Worm (Caenorhabditis elegans) whole organism, L1 larva: ENCODE measurements around the gene Y49E10.27.

Source experiments
- C04F5.9 ChIP-seq: sonication (generic microtip); optimal IDR thresholded peaks from 2 replicates; lab custom pipeline; 2016; ENCODE audit warnings: missing genetic modification characterization, missing compliant biosample characterization
- C16A3.4 ChIP-seq: fragments of 150-350 bp; optimal IDR thresholded peaks from 2 replicates; lab custom pipeline; 2014; ENCODE audit warnings: missing biosample characterization, missing genetic modification characterization
- Y116A8C.19 ChIP-seq: sonication (generic microtip); optimal IDR thresholded peaks from 2 replicates; lab custom pipeline; 2016; ENCODE audit warnings: missing compliant biosample characterization, missing genetic modification characterization, borderline replicate concordance
- aha-1 ChIP-seq: fragments of 150-350 bp; optimal IDR thresholded peaks from 2 replicates; lab custom pipeline; 2014; ENCODE audit warnings: missing biosample characterization, missing genetic modification characterization
- alr-1 ChIP-seq: fragments of 200-800 bp; sonication (Bioruptor generic); optimal IDR thresholded peaks from 2 replicates; lab custom pipeline; 2018; ENCODE audit warnings: borderline replicate concordance, mild to moderate bottlenecking, missing genetic modification characterization, missing compliant biosample characterization
- ama-1 ChIP-seq: fragments of 150-350 bp; optimal IDR thresholded peaks from 2 replicates; lab custom pipeline; 2014
- blmp-1 ChIP-seq: fragments of 150-350 bp; optimal IDR thresholded peaks from 2 replicates; lab custom pipeline; 2014; ENCODE audit warnings: missing biosample characterization, missing genetic modification characterization
- ceh-63 ChIP-seq: fragments of 200-800 bp; sonication (Bioruptor generic); optimal IDR thresholded peaks from 2 replicates; lab custom pipeline; 2018; ENCODE audit warnings: mild to moderate bottlenecking, missing genetic modification characterization, missing compliant biosample characterization
- ceh-8 ChIP-seq: fragments of 200-800 bp; sonication (Bioruptor generic); optimal IDR thresholded peaks from 2 replicates; lab custom pipeline; 2018; ENCODE audit warnings: mild to moderate bottlenecking, missing genetic modification characterization, moderate library complexity, missing compliant biosample characterization
- ceh-88 ChIP-seq: fragments of 200-800 bp; sonication (Bioruptor generic); IDR thresholded peaks from 2 replicates; pipeline ENCODE4 v1.3.6; 2022; ENCODE audit warnings: missing genetic modification characterization, missing compliant biosample characterization
- ceh-90 ChIP-seq: sonication (generic microtip); optimal IDR thresholded peaks from 2 replicates; lab custom pipeline; 2016; ENCODE audit warnings: missing genetic modification characterization, missing compliant biosample characterization
- dsc-1 ChIP-seq: sonication (generic microtip); optimal IDR thresholded peaks from 2 replicates; lab custom pipeline; 2016; ENCODE audit warnings: mild to moderate bottlenecking, missing genetic modification characterization, missing compliant biosample characterization
- efl-3 ChIP-seq: fragments of 200-800 bp; sonication (Bioruptor generic); optimal IDR thresholded peaks from 2 replicates; lab custom pipeline; 2018; ENCODE audit warnings: mild to moderate bottlenecking, missing genetic modification characterization, missing compliant biosample characterization
- egl-13 ChIP-seq: sonication (generic microtip); optimal IDR thresholded peaks from 2 replicates; lab custom pipeline; 2016; ENCODE audit warnings: missing genotype, missing genetic modification reagents, missing genetic modification characterization, missing compliant biosample characterization
- ets-5 ChIP-seq: fragments of 200-800 bp; sonication (Bioruptor generic); IDR thresholded peaks from 2 replicates; pipeline ENCODE4 v1.3.6; 2022; ENCODE audit warnings: missing genetic modification characterization, missing compliant biosample characterization
- fkh-4 ChIP-seq: sonication (generic microtip); optimal IDR thresholded peaks from 2 replicates; lab custom pipeline; 2016; ENCODE audit warnings: missing compliant biosample characterization, missing genetic modification characterization, borderline replicate concordance
- fkh-8 ChIP-seq: sonication (generic microtip); optimal IDR thresholded peaks from 2 replicates; lab custom pipeline; 2016; ENCODE audit warnings: mild to moderate bottlenecking, missing genetic modification characterization, missing compliant biosample characterization
- grh-1 ChIP-seq: fragments of 200-800 bp; sonication (Bioruptor generic); IDR thresholded peaks from 2 replicates; pipeline ENCODE4 v1.3.6; 2022; ENCODE audit warnings: missing genetic modification reagents, missing genetic modification characterization, missing compliant biosample characterization
- hlh-4 ChIP-seq: sonication (generic microtip); optimal IDR thresholded peaks from 2 replicates; lab custom pipeline; 2016; ENCODE audit warnings: mild to moderate bottlenecking, missing genetic modification characterization, missing compliant biosample characterization
- isw-1 ChIP-seq: fragments of 200-800 bp; sonication (Bioruptor generic); IDR thresholded peaks from 2 replicates; pipeline ENCODE4 v1.3.6; 2022; ENCODE audit warnings: missing genetic modification characterization, missing compliant biosample characterization
- jun-1 ChIP-seq: fragments of 150-350 bp; optimal IDR thresholded peaks from 2 replicates; lab custom pipeline; 2014; ENCODE audit warnings: missing biosample characterization, missing genetic modification reagents, missing genetic modification characterization
- lin-13 ChIP-seq: fragments of 150-350 bp; optimal IDR thresholded peaks from 2 replicates; lab custom pipeline; 2014; ENCODE audit warnings: missing biosample characterization, missing genetic modification reagents, missing genetic modification characterization
- lin-14 ChIP-seq: fragments of 200-800 bp; sonication (Bioruptor generic); optimal IDR thresholded peaks from 2 replicates; lab custom pipeline; 2018; ENCODE audit warnings: mild to moderate bottlenecking, missing genetic modification characterization, moderate library complexity, missing compliant biosample characterization
- lin-39 ChIP-seq: fragments of 150-350 bp; optimal IDR thresholded peaks from 2 replicates; lab custom pipeline; 2014; ENCODE audit warnings: missing biosample characterization, missing genetic modification reagents, missing genetic modification characterization
- lsy-2 ChIP-seq, 2 experiments: fragments of 150-350 bp; optimal IDR thresholded peaks; 2 replicates each; lab custom pipeline; 2014; ENCODE audit warnings: missing biosample characterization in 2 of 2, missing genetic modification characterization in 2 of 2
- mab-9 ChIP-seq: fragments of 200-800 bp; sonication (Bioruptor generic); IDR thresholded peaks from 2 replicates; pipeline ENCODE4 v1.3.6; 2022; ENCODE audit warnings: missing genetic modification reagents, missing genetic modification characterization, missing compliant biosample characterization
- mdl-1 ChIP-seq, 2 experiments: fragments of 150-350 bp; optimal IDR thresholded peaks; 2 replicates each; lab custom pipeline; 2014 to 2017; ENCODE audit warnings: missing biosample characterization in 2 of 2, missing genetic modification characterization in 2 of 2, inconsistent platforms in 1 of 2
- nhr-12 ChIP-seq: sonication (generic microtip); optimal IDR thresholded peaks from 2 replicates; lab custom pipeline; 2017; ENCODE audit warnings: missing biosample characterization, missing genetic modification characterization
- nhr-19 ChIP-seq: fragments of 200-800 bp; sonication (Bioruptor generic); conservative IDR thresholded peaks from 2 replicates; pipeline ENCODE4 v1.3.6; 2022; ENCODE audit warnings: missing genetic modification characterization, missing compliant biosample characterization
- nhr-20 ChIP-seq: sonication (generic microtip); optimal IDR thresholded peaks from 2 replicates; lab custom pipeline; 2016; ENCODE audit warnings: mild to moderate bottlenecking, missing genetic modification characterization, missing compliant biosample characterization
- nhr-237 ChIP-seq: fragments of 150-350 bp; optimal IDR thresholded peaks from 2 replicates; lab custom pipeline; 2014; ENCODE audit warnings: missing biosample characterization, missing genetic modification characterization
- nhr-28 ChIP-seq: fragments of 150-350 bp; optimal IDR thresholded peaks from 2 replicates; lab custom pipeline; 2014; ENCODE audit warnings: missing biosample characterization, missing genetic modification characterization
- nhr-47 ChIP-seq: sonication (generic microtip); optimal IDR thresholded peaks from 2 replicates; lab custom pipeline; 2016; ENCODE audit warnings: mild to moderate bottlenecking, missing genetic modification characterization, moderate library complexity, missing compliant biosample characterization
- nhr-77 ChIP-seq: fragments of 150-350 bp; optimal IDR thresholded peaks from 2 replicates; lab custom pipeline; 2014; ENCODE audit warnings: missing biosample characterization, missing genetic modification characterization
- nhr-84 ChIP-seq: sonication (generic microtip); optimal IDR thresholded peaks from 2 replicates; lab custom pipeline; 2017; ENCODE audit warnings: missing biosample characterization, missing genetic modification characterization
- nhr-85 ChIP-seq: sonication (generic microtip); peaks from one replicate; lab custom pipeline; 2016; ENCODE audit warnings: missing genetic modification characterization, inconsistent platforms, missing compliant biosample characterization
- nhr-90 ChIP-seq: sonication (generic microtip); optimal IDR thresholded peaks from 2 replicates; lab custom pipeline; 2016; ENCODE audit warnings: mild to moderate bottlenecking, missing genetic modification characterization, missing compliant biosample characterization; ENCODE audit not compliant: poor library complexity
- pag-3 ChIP-seq: sonication (generic microtip); optimal IDR thresholded peaks from 2 replicates; lab custom pipeline; 2017; ENCODE audit warnings: missing genetic modification characterization, mild to moderate bottlenecking, missing compliant biosample characterization, antibody characterized with exemption, borderline replicate concordance; ENCODE audit not compliant: insufficient read depth
- pax-3 ChIP-seq: fragments of 200-800 bp; sonication (Bioruptor generic); optimal IDR thresholded peaks from 2 replicates; lab custom pipeline; 2018; ENCODE audit warnings: mild to moderate bottlenecking, missing genetic modification characterization, moderate library complexity, missing compliant biosample characterization
- pqm-1 ChIP-seq: sonication (generic microtip); optimal IDR thresholded peaks from 3 replicates; lab custom pipeline; 2017; ENCODE audit warnings: missing biosample characterization, missing genetic modification characterization
- rnt-1 ChIP-seq: sonication (generic microtip); optimal IDR thresholded peaks from 2 replicates; lab custom pipeline; 2016; ENCODE audit warnings: mild to moderate bottlenecking, missing genetic modification characterization, moderate library complexity, missing compliant biosample characterization
- snu-23 ChIP-seq: sonication (generic microtip); optimal IDR thresholded peaks from 2 replicates; lab custom pipeline; 2016; ENCODE audit warnings: missing genetic modification characterization, missing compliant biosample characterization
- sox-4 ChIP-seq: sonication (generic microtip); optimal IDR thresholded peaks from 2 replicates; lab custom pipeline; 2016; ENCODE audit warnings: missing genetic modification characterization, missing compliant biosample characterization
- swsn-7 ChIP-seq: sonication (generic microtip); optimal IDR thresholded peaks from 2 replicates; lab custom pipeline; 2016; ENCODE audit warnings: missing genetic modification characterization, missing compliant biosample characterization
- tbx-2 ChIP-seq: sonication (generic microtip); optimal IDR thresholded peaks from 2 replicates; lab custom pipeline; 2016; ENCODE audit warnings: missing genetic modification characterization, missing compliant biosample characterization
- unc-130 ChIP-seq: fragments of 150-350 bp; optimal IDR thresholded peaks from 2 replicates; lab custom pipeline; 2017; ENCODE audit warnings: missing biosample characterization, missing genetic modification characterization, inconsistent platforms
- unc-30 ChIP-seq: sonication (generic microtip); optimal IDR thresholded peaks from 2 replicates; lab custom pipeline; 2017; ENCODE audit warnings: missing biosample characterization, missing genetic modification characterization
- unc-62 ChIP-seq: fragments of 150-350 bp; optimal IDR thresholded peaks from 2 replicates; lab custom pipeline; 2014; ENCODE audit warnings: missing biosample characterization, missing genetic modification reagents, missing genetic modification characterization
- unc-86 ChIP-seq: sonication (generic microtip); optimal IDR thresholded peaks from 2 replicates; lab custom pipeline; 2016; ENCODE audit warnings: missing genetic modification characterization, missing compliant biosample characterization
- unc-98 ChIP-seq: fragments of 200-800 bp; sonication (Bioruptor generic); IDR thresholded peaks from 2 replicates; pipeline ENCODE4 v1.3.6; 2022; ENCODE audit warnings: missing genetic modification characterization, missing compliant biosample characterization
- xbp-1 ChIP-seq: sonication (generic microtip); optimal IDR thresholded peaks from 2 replicates; lab custom pipeline; 2016; ENCODE audit warnings: missing genetic modification characterization, missing compliant biosample characterization
- zag-1 ChIP-seq: fragments of 150-350 bp; optimal IDR thresholded peaks from 2 replicates; lab custom pipeline; 2014; ENCODE audit warnings: missing biosample characterization, missing genetic modification characterization
- zip-4 ChIP-seq: fragments of 200-800 bp; sonication (Bioruptor generic); optimal IDR thresholded peaks from 2 replicates; lab custom pipeline; 2018; ENCODE audit warnings: mild to moderate bottlenecking, missing genetic modification characterization, moderate library complexity, missing compliant biosample characterization
- ztf-11 ChIP-seq, 2 experiments: sonication (generic microtip); optimal IDR thresholded peaks; 2 replicates each; lab custom pipeline; 2016 to 2017; ENCODE audit warnings: missing genetic modification characterization in 2 of 2, missing biosample characterization in 1 of 2, missing compliant biosample characterization in 1 of 2

Y49E10.27 gene

DNA sequence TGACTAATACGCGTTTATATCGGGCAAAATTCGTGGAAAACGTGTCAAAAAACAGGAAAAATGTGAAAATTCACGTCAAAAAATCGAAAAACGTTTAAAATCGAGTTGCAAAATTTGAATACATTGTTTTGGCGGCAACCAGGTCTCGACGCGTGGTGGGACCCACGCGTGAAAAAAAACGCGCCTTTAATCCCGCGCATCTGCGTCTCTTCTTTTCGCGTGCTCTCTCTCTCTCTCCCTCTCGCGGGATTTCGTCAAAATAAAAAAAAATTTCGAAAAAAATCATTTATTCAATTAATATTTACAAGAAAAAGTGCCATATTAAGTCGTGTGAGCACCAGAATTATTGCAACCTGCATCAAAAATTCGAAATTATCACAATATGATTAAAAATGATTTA is 19.1 kb downstream of the Y49E10.27 start, which contains the start of gene ani-1 (continued):
- TF ChIP-seq dsc-1: peak; percentile 19
- no peak for TF ChIP-seq sox-4
- no peak for TF ChIP-seq fkh-4 (tag; lab: Kevin White, UChicago)
- TF ChIP-seq grh-1 (GFP tag; lab: Robert Waterston, UW): no peak; the same call in 1 of the 2 replicates
- TF ChIP-seq nhr-28: no peak
- TF ChIP-seq zip-4 (GFP tag; lab: Kevin White, UChicago): no peak
- TF ChIP-seq lin-39 (tag; lab: Kevin White, UChicago): peak; percentile 67
- TF ChIP-seq ceh-90 (tag; lab: Kevin White, UChicago): no peak
- peak; percentile 65 for TF ChIP-seq nhr-19 (GFP tag; lab: Robert Waterston, UW)
- no peak for TF ChIP-seq hlh-4
- TF ChIP-seq aha-1 (tag; lab: Kevin White, UChicago): no peak
- TF ChIP-seq unc-30 (tag; lab: Kevin White, UChicago): no peak
- TF ChIP-seq alr-1 (tag; lab: Kevin White, UChicago): no peak
- TF ChIP-seq C04F5.9 (tag; lab: Kevin White, UChicago): no peak
- TF ChIP-seq nhr-77: peak; percentile 43
- TF ChIP-seq Y116A8C.19 (tag; lab: Kevin White, UChicago): no peak
- TF ChIP-seq snu-23 (GFP tag; lab: Kevin White, UChicago): peak; percentile 71
- peak in 1 of 2 experiments; percentile 17 for TF ChIP-seq ztf-11 (tag; optimal IDR thresholded peaks at IDR 0.05; lab: Kevin White, UChicago)
- TF ChIP-seq unc-62 (GFP tag; lab: Kevin White, UChicago): no peak
- peak; percentile 82 to 89 for TF ChIP-seq lsy-2 (tag; optimal IDR thresholded peaks at IDR 0.05; lab: Kevin White, UChicago)
- TF ChIP-seq nhr-47 (tag; lab: Kevin White, UChicago): peak; percentile 79
- no peak for TF ChIP-seq pqm-1
- TF ChIP-seq nhr-237 (tag; lab: Kevin White, UChicago): no peak
- TF ChIP-seq nhr-90: peak; percentile 49
- peak; percentile 70 for TF ChIP-seq unc-86
- TF ChIP-seq zag-1: no peak
- TF ChIP-seq unc-130 (tag; lab: Kevin White, UChicago): peak; percentile 75
- no peak for TF ChIP-seq egl-13 (tag; lab: Kevin White, UChicago)
- peak; percentile 70 for TF ChIP-seq isw-1
- TF ChIP-seq swsn-7: peak; percentile 59
- TF ChIP-seq nhr-84 (tag; lab: Kevin White, UChicago): no peak
- peak; percentile 68 for TF ChIP-seq tbx-2 (tag; lab: Kevin White, UChicago)
- no peak for TF ChIP-seq ceh-63 (GFP tag; lab: Kevin White, UChicago)
- TF ChIP-seq mdl-1 (tag; optimal IDR thresholded peaks at IDR 0.05; lab: Kevin White, UChicago): peak in 1 of 2 experiments; percentile 46
- TF ChIP-seq ets-5 (GFP tag; lab: Robert Waterston, UW): no peak
- TF ChIP-seq xbp-1 (tag; lab: Kevin White, UChicago): peak; percentile 66
- no peak for TF ChIP-seq blmp-1
- peak; percentile 45 for TF ChIP-seq ceh-8 (GFP tag; lab: Kevin White, UChicago)
- TF ChIP-seq pag-3 (tag; lab: Kevin White, UChicago): no peak
- TF ChIP-seq nhr-20: peak; percentile 58
- no peak for TF ChIP-seq nhr-12 (tag; lab: Kevin White, UChicago)
- TF ChIP-seq lin-14 (GFP tag; lab: Kevin White, UChicago): peak; percentile 70
- TF ChIP-seq ama-1 (lab: Kevin White, UChicago): peak; percentile 76
- no peak for TF ChIP-seq mab-9 (GFP tag; lab: Robert Waterston, UW)
- TF ChIP-seq jun-1: no peak
- TF ChIP-seq rnt-1 (tag; lab: Kevin White, UChicago): peak; percentile 66
- no peak for TF ChIP-seq unc-98 (GFP tag; lab: Robert Waterston, UW)
- TF ChIP-seq C16A3.4 (tag; lab: Kevin White, UChicago): peak; percentile 81
- peak; percentile 34; the same call in 1 of the 2 replicates for TF ChIP-seq ceh-88 (GFP tag; lab: Robert Waterston, UW)
- TF ChIP-seq lin-13 (GFP tag; lab: Kevin White, UChicago): peak; percentile 72
- peak; percentile 84 for TF ChIP-seq nhr-85
- no peak for TF ChIP-seq pax-3
- TF ChIP-seq efl-3 (GFP tag; lab: Kevin White, UChicago): no peak
- TF ChIP-seq fkh-8 (tag; lab: Kevin White, UChicago): peak; percentile 56
